Worm (Caenorhabditis elegans): ENCODE measurements around the gene C40A11.3.

C40A11.3 gene

DNA sequence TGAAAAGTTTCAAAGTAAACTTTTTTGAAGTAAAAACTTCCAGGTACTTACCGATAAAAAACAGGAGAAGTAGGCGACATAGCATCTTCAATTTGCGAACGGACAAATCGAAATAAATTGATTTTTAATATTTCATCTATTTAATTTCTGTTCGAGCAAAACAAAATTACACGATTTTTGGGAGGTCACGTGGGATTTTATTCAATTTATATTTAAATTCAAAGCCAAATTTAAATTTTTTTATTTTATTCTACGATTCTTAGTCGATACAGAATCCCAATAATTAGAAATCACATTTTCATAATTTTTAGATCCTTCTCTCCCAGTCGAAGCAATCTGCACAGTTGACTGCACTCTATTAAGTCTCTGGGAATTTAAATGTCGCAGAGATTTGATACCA, 29.2 kb downstream of the C40A11.3 start, which contains the start of gene C33C12.12:
C33C12.12 (minus strand) TSS at position 101 of the 400 bp plus-strand sequence.
- TF ChIP-seq B0310.2 (tag; optimal IDR thresholded peaks at IDR 0.05) (no peak), F13C5.2 (tag; optimal IDR thresholded peaks at IDR 0.05) (no peak), ama-1 (optimal IDR thresholded peaks at IDR 0.05) (no peak), scrt-1 (GFP tag; IDR thresholded peaks at IDR 0.05) (no peak), flt-1 (GFP tag; IDR thresholded peaks at IDR 0.05) (no peak), pes-1 (GFP tag; IDR thresholded peaks at IDR 0.05) (no peak), hmg-4 (GFP tag; optimal IDR thresholded peaks at IDR 0.05) (no peak), ceh-13 (GFP tag; optimal IDR thresholded peaks at IDR 0.05) (no peak), aly-1 (tag; optimal IDR thresholded peaks at IDR 0.05) (no peak), tbx-37 (GFP tag; conservative IDR thresholded peaks at IDR 0.05) (no peak), sea-1 (GFP tag; conservative IDR thresholded peaks at IDR 0.05) (no peak), ceh-36 (tag; optimal IDR thresholded peaks at IDR 0.05) (no peak), tbx-11 (GFP tag; IDR thresholded peaks at IDR 0.05) (no peak), tra-4 (tag; optimal IDR thresholded peaks at IDR 0.05) (no peak), hnd-1 (tag; optimal IDR thresholded peaks at IDR 0.05) (no peak), ets-7 (tag; optimal IDR thresholded peaks at IDR 0.05) (no peak)

- TF ChIP-seq ets-7 (tag; optimal IDR thresholded peaks at IDR 0.05) (no peak), sea-1 (GFP tag; conservative IDR thresholded peaks at IDR 0.05) (no peak), tbx-37 (GFP tag; conservative IDR thresholded peaks at IDR 0.05) (no peak), scrt-1 (GFP tag; IDR thresholded peaks at IDR 0.05) (no peak), flt-1 (GFP tag; IDR thresholded peaks at IDR 0.05) (no peak), aly-1 (tag; optimal IDR thresholded peaks at IDR 0.05) (no peak), hnd-1 (tag; optimal IDR thresholded peaks at IDR 0.05) (no peak), hmbx-1 (tag; optimal IDR thresholded peaks at IDR 0.05) (no peak), F13C5.2 (tag; optimal IDR thresholded peaks at IDR 0.05) (no peak), tra-4 (tag; optimal IDR thresholded peaks at IDR 0.05) (no peak), ceh-36 (tag; optimal IDR thresholded peaks at IDR 0.05) (no peak), tbx-11 (GFP tag; IDR thresholded peaks at IDR 0.05) (no peak), ama-1 (optimal IDR thresholded peaks at IDR 0.05) (no peak), hmg-4 (GFP tag; optimal IDR thresholded peaks at IDR 0.05) (no peak), B0310.2 (tag; optimal IDR thresholded peaks at IDR 0.05) (no peak), ceh-13 (GFP tag; optimal IDR thresholded peaks at IDR 0.05) (no peak)
Measured at ce11 chrII:2175367-2175766, 34.5 kb downstream of the C40A11.3 start, which contains the start of gene C33C12.7. Gene C33C12.7, minus strand, starts transcription at chrII:2175467.

ce11 chrII:2176688-2177087, 35.8 kb downstream of the C40A11.3 start, which contains the start of gene gba-1:
Gene gba-1, plus strand, starts transcription at chrII:2176741.
- TF ChIP-seq scrt-1 (GFP tag; IDR thresholded peaks at IDR 0.05) (no peak), hmbx-1 (tag; optimal IDR thresholded peaks at IDR 0.05) (no peak), sea-1 (GFP tag; conservative IDR thresholded peaks at IDR 0.05) (no peak), pes-1 (GFP tag; IDR thresholded peaks at IDR 0.05) (no peak), ets-7 (tag; optimal IDR thresholded peaks at IDR 0.05) (no peak), hnd-1 (tag; optimal IDR thresholded peaks at IDR 0.05) (no peak), flt-1 (GFP tag; IDR thresholded peaks at IDR 0.05) (no peak), ceh-36 (tag; optimal IDR thresholded peaks at IDR 0.05) (no peak), F13C5.2 (tag; optimal IDR thresholded peaks at IDR 0.05) (no peak), ceh-13 (GFP tag; optimal IDR thresholded peaks at IDR 0.05) (no peak), B0310.2 (tag; optimal IDR thresholded peaks at IDR 0.05) (no peak), hmg-4 (GFP tag; optimal IDR thresholded peaks at IDR 0.05) (no peak), ama-1 (optimal IDR thresholded peaks at IDR 0.05) (no peak), tbx-37 (GFP tag; conservative IDR thresholded peaks at IDR 0.05) (no peak), tra-4 (tag; optimal IDR thresholded peaks at IDR 0.05) (no peak), tbx-11 (GFP tag; IDR thresholded peaks at IDR 0.05) (no peak), aly-1 (tag; optimal IDR thresholded peaks at IDR 0.05) (no peak)

ce11 chrII:2177735-2178134, 36.8 kb downstream of the C40A11.3 start:
- TF ChIP-seq tbx-11 (GFP tag; IDR thresholded peaks at IDR 0.05) (no peak), ets-7 (tag; optimal IDR thresholded peaks at IDR 0.05) (no peak), hmbx-1 (tag; optimal IDR thresholded peaks at IDR 0.05) (no peak), pes-1 (GFP tag; IDR thresholded peaks at IDR 0.05) (no peak), B0310.2 (tag; optimal IDR thresholded peaks at IDR 0.05) (no peak), F13C5.2 (tag; optimal IDR thresholded peaks at IDR 0.05) (no peak), hnd-1 (tag; optimal IDR thresholded peaks at IDR 0.05) (no peak), sea-1 (GFP tag; conservative IDR thresholded peaks at IDR 0.05) (no peak), tbx-37 (GFP tag; conservative IDR thresholded peaks at IDR 0.05) (no peak), ceh-13 (GFP tag; optimal IDR thresholded peaks at IDR 0.05) (no peak), ceh-36 (tag; optimal IDR thresholded peaks at IDR 0.05) (no peak), ama-1 (optimal IDR thresholded peaks at IDR 0.05) (no peak), flt-1 (GFP tag; IDR thresholded peaks at IDR 0.05) (no peak), tra-4 (tag; optimal IDR thresholded peaks at IDR 0.05) (no peak)

DNA sequence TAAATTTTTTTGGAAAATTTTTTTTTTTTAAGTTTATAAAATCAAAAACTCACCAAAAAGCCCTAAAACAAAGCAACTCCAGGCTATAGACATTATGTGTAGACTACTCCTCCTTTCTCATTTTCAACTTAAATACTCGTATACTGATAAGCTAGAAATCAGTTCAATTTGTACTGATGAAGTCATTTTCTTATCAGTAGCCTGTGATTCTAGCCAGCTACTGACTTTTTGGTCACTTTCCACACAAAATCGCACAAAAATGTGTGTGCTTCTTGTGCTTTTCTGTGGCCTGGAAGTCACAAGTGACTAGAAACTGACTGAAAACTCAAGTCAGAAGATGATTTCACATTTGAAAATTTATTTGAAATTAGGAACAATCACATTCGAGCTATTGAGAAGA, 45.4 kb downstream of the C40A11.3 start, which contains the start of gene gba-2:
gba-2 (minus strand) TSS at position 106 of the 400 bp plus-strand sequence.
- TF ChIP-seq flt-1 (GFP tag; IDR thresholded peaks at IDR 0.05) (no peak), tbx-37 (GFP tag; conservative IDR thresholded peaks at IDR 0.05) (no peak), ceh-13 (GFP tag; optimal IDR thresholded peaks at IDR 0.05) (no peak), tbx-11 (GFP tag; IDR thresholded peaks at IDR 0.05) (no peak), F13C5.2 (tag; optimal IDR thresholded peaks at IDR 0.05) (no peak), hnd-1 (tag; optimal IDR thresholded peaks at IDR 0.05) (no peak), ets-7 (tag; optimal IDR thresholded peaks at IDR 0.05) (no peak), hmg-4 (GFP tag; optimal IDR thresholded peaks at IDR 0.05) (no peak), sea-1 (GFP tag; conservative IDR thresholded peaks at IDR 0.05) (no peak)

ce11 chrII:2186730-2187129, 45.8 kb downstream of the C40A11.3 start:
- TF ChIP-seq hmbx-1 (tag; optimal IDR thresholded peaks at IDR 0.05) = no peak
- no peak for TF ChIP-seq F13C5.2 (tag; optimal IDR thresholded peaks at IDR 0.05)
- no peak for TF ChIP-seq sea-1 (GFP tag; conservative IDR thresholded peaks at IDR 0.05)
- no peak for TF ChIP-seq tbx-11 (GFP tag; IDR thresholded peaks at IDR 0.05)
- TF ChIP-seq aly-1 (tag; optimal IDR thresholded peaks at IDR 0.05) = no peak
- no peak for TF ChIP-seq hnd-1 (tag; optimal IDR thresholded peaks at IDR 0.05)

- TF ChIP-seq hmg-4 (GFP tag; optimal IDR thresholded peaks at IDR 0.05) (no peak), ceh-36 (tag; optimal IDR thresholded peaks at IDR 0.05) (no peak), flt-1 (GFP tag; IDR thresholded peaks at IDR 0.05) (no peak), ceh-13 (GFP tag; optimal IDR thresholded peaks at IDR 0.05) (no peak), ama-1 (optimal IDR thresholded peaks at IDR 0.05) (no peak), aly-1 (tag; optimal IDR thresholded peaks at IDR 0.05) (no peak), ets-7 (tag; optimal IDR thresholded peaks at IDR 0.05) (no peak), hnd-1 (tag; optimal IDR thresholded peaks at IDR 0.05) (no peak), pes-1 (GFP tag; IDR thresholded peaks at IDR 0.05) (no peak), B0310.2 (tag; optimal IDR thresholded peaks at IDR 0.05) (no peak), sea-1 (GFP tag; conservative IDR thresholded peaks at IDR 0.05) (no peak), tbx-37 (GFP tag; conservative IDR thresholded peaks at IDR 0.05) (no peak), tra-4 (tag; optimal IDR thresholded peaks at IDR 0.05) (no peak), F13C5.2 (tag; optimal IDR thresholded peaks at IDR 0.05) (no peak), tbx-11 (GFP tag; IDR thresholded peaks at IDR 0.05) (no peak), hmbx-1 (tag; optimal IDR thresholded peaks at IDR 0.05) (no peak), scrt-1 (GFP tag; IDR thresholded peaks at IDR 0.05) (no peak)
Measured at ce11 chrII:2189357-2189756, 48.4 kb downstream of the C40A11.3 start, which contains the start of gene mtq-2. Gene mtq-2, minus strand, starts transcription at chrII:2189457.
